Fruit fly (Drosophila melanogaster): Measurements from ENCODE around the gene foxo.

- TF ChIP-seq D1 (tag; optimal IDR thresholded peaks at IDR 0.05) (no peak), Pif1B (GFP tag; optimal IDR thresholded peaks at IDR 0.05) (peak; percentile 24), CG15710 (tag; optimal IDR thresholded peaks at IDR 0.05) (no peak)
Observed at dm6 chr3R:14070096-14070495, 13.4 kb downstream of the foxo start.

Data from whole organism, pupa.